ENCODE assay signal across 5 worm cellular contexts in genomic region chrX:16995886-16996283, ce11.
A peak's percentile ranks its signal among the peaks of the same experiment; 100 is the strongest.
TF ChIP-seq lines count a peak whose summit lies in the region.

No protein-coding gene starts in this region.

TF ChIP-seq in whole organism, L1 larva, 84 proteins besides CTCF, POLR2A, EP300 and RAD21:
- TF ChIP-seq lin-35 (GFP tag; optimal IDR thresholded peaks at IDR 0.05; lab: Kevin White, UChicago) (no peak), elt-2 (tag; optimal IDR thresholded peaks at IDR 0.05; lab: Kevin White, UChicago) (peak; percentile 46)

TF ChIP-seq in whole organism, L2 larva, 48 proteins besides CTCF, POLR2A, EP300 and RAD21:
- peak; percentile 77 for TF ChIP-seq fos-1 (tag; optimal IDR thresholded peaks at IDR 0.05; lab: Kevin White, UChicago)
- no peak for TF ChIP-seq mbf-1 (tag; optimal IDR thresholded peaks at IDR 0.05; lab: Kevin White, UChicago)
- TF ChIP-seq crh-2 (tag; optimal IDR thresholded peaks at IDR 0.05; lab: Kevin White, UChicago), result peak; percentile 2

TF ChIP-seq in whole organism, L3 larva, 47 proteins besides CTCF, POLR2A, EP300 and RAD21:
- peak; percentile 70 for TF ChIP-seq elt-2 (tag; optimal IDR thresholded peaks at IDR 0.05; lab: Kevin White, UChicago)
- TF ChIP-seq pha-4 (tag; optimal IDR thresholded peaks at IDR 0.05; lab: Kevin White, UChicago), result peak; percentile 74
- peak; percentile 63 for TF ChIP-seq pqm-1 (tag; optimal IDR thresholded peaks at IDR 0.05; lab: Kevin White, UChicago)
- no peak for TF ChIP-seq ama-1 (optimal IDR thresholded peaks at IDR 0.05; lab: Kevin White, UChicago)

TF ChIP-seq in whole organism, L4 larva, 104 proteins besides CTCF, POLR2A, EP300 and RAD21:
- 0 out of 2 replicates have a peak, but pooled peaks have one; percentile 11 for TF ChIP-seq tra-1 (GFP tag; IDR thresholded peaks at IDR 0.05; lab: Robert Waterston, UW)
- TF ChIP-seq skn-1 (tag; optimal IDR thresholded peaks at IDR 0.05; lab: Kevin White, UChicago), result no peak
- no peak for TF ChIP-seq zip-2 (tag; optimal IDR thresholded peaks at IDR 0.05; lab: Kevin White, UChicago)
- no peak for TF ChIP-seq lin-13 (GFP tag; optimal IDR thresholded peaks at IDR 0.05; lab: Kevin White, UChicago)
- TF ChIP-seq mep-1 (tag; optimal IDR thresholded peaks at IDR 0.05; lab: Kevin White, UChicago), result peak; percentile 7
- TF ChIP-seq nhr-28 (tag; optimal IDR thresholded peaks at IDR 0.05; lab: Kevin White, UChicago), result peak; percentile 34
- TF ChIP-seq fos-1 (tag; optimal IDR thresholded peaks at IDR 0.05; lab: Kevin White, UChicago), result no peak
- peak; percentile 49 for TF ChIP-seq nhr-6 (tag; optimal IDR thresholded peaks at IDR 0.05; lab: Kevin White, UChicago)
- TF ChIP-seq gei-8 (GFP tag; optimal IDR thresholded peaks at IDR 0.05; lab: Kevin White, UChicago), result no peak
- no peak for TF ChIP-seq daf-16 (GFP tag; optimal IDR thresholded peaks at IDR 0.05; lab: Kevin White, UChicago)
- peak; percentile 88 for TF ChIP-seq daf-16 (tag; optimal IDR thresholded peaks at IDR 0.05; lab: Kevin White, UChicago)
- TF ChIP-seq vab-7 (GFP tag; IDR thresholded peaks at IDR 0.05; lab: Robert Waterston, UW), result no peak
- TF ChIP-seq ZK337.2 (GFP tag; IDR thresholded peaks at IDR 0.05; lab: Robert Waterston, UW), result no peak
- peak; percentile 39; the same call in 1 of the 2 replicates for TF ChIP-seq php-3 (GFP tag; IDR thresholded peaks at IDR 0.05; lab: Robert Waterston, UW)
- TF ChIP-seq dve-1 (tag; optimal IDR thresholded peaks at IDR 0.05; lab: Kevin White, UChicago; ENCODE audit: insufficient read depth), result peak; percentile 40
- TF ChIP-seq unc-62 (GFP tag; optimal IDR thresholded peaks at IDR 0.05 in 1 of 2; lab: Kevin White, UChicago), result no peak
- no peak for TF ChIP-seq unc-62 (tag; optimal IDR thresholded peaks at IDR 0.05; lab: Kevin White, UChicago)
- TF ChIP-seq pqm-1 (tag; optimal IDR thresholded peaks at IDR 0.05; lab: Kevin White, UChicago), result peak; percentile 55
- no peak for TF ChIP-seq daf-12 (tag; optimal IDR thresholded peaks at IDR 0.05; lab: Kevin White, UChicago)
- TF ChIP-seq dmd-6 (GFP tag; IDR thresholded peaks at IDR 0.05; lab: Robert Waterston, UW), result peak; percentile 72
- TF ChIP-seq hlh-11 (tag; optimal IDR thresholded peaks at IDR 0.05; lab: Kevin White, UChicago), result peak; percentile 58

TF ChIP-seq in whole organism, young adult, 124 proteins besides CTCF, POLR2A, EP300 and RAD21:
- no peak for TF ChIP-seq ztf-18 (tag; optimal IDR thresholded peaks at IDR 0.05; lab: Kevin White, UChicago)
- no peak for TF ChIP-seq atf-7 (tag; optimal IDR thresholded peaks at IDR 0.05; lab: Kevin White, UChicago)
- no peak for TF ChIP-seq F22D6.2 (tag; optimal IDR thresholded peaks at IDR 0.05; lab: Kevin White, UChicago)
- no peak for TF ChIP-seq mxl-1 (tag; optimal IDR thresholded peaks at IDR 0.05; lab: Kevin White, UChicago)
- TF ChIP-seq T07F8.4 (tag; optimal IDR thresholded peaks at IDR 0.05; lab: Kevin White, UChicago), result no peak
- TF ChIP-seq bed-1 (GFP tag; IDR thresholded peaks at IDR 0.05; lab: Robert Waterston, UW), result no peak
- TF ChIP-seq lin-40 (tag; optimal IDR thresholded peaks at IDR 0.05; lab: Kevin White, UChicago), result no peak
- no peak for TF ChIP-seq ZK185.1 (tag; optimal IDR thresholded peaks at IDR 0.05; lab: Kevin White, UChicago; ENCODE audit: poor library complexity, severe bottlenecking)
- peak; percentile 77 for TF ChIP-seq nhr-80 (tag; optimal IDR thresholded peaks at IDR 0.05; lab: Kevin White, UChicago)
- TF ChIP-seq ztf-26 (tag; optimal IDR thresholded peaks at IDR 0.05; lab: Kevin White, UChicago), result no peak
- no peak for TF ChIP-seq snpc-4 (GFP tag; optimal IDR thresholded peaks at IDR 0.05; lab: Kevin White, UChicago)
- peak in 2 of 4 experiments; percentile 2 to 57 for TF ChIP-seq snpc-4 (tag; optimal IDR thresholded peaks at IDR 0.05; lab: Kevin White, UChicago)
- TF ChIP-seq attf-6 (GFP tag; IDR thresholded peaks at IDR 0.05; lab: Robert Waterston, UW), result no peak
- no peak for TF ChIP-seq snpc-1.3 (tag; optimal IDR thresholded peaks at IDR 0.05; lab: Kevin White, UChicago; ENCODE audit: insufficient read depth)
- TF ChIP-seq tbx-9 (tag; optimal IDR thresholded peaks at IDR 0.05; lab: Kevin White, UChicago; ENCODE audit: borderline replicate concordance), result no peak
- no peak for TF ChIP-seq rcor-1 (GFP tag; IDR thresholded peaks at IDR 0.05; lab: Robert Waterston, UW)
- no peak for TF ChIP-seq ceh-79 (tag; optimal IDR thresholded peaks at IDR 0.05; lab: Kevin White, UChicago)
- no peak for TF ChIP-seq F23B12.7 (tag; optimal IDR thresholded peaks at IDR 0.05; lab: Kevin White, UChicago; ENCODE audit: insufficient read depth)
- no peak for TF ChIP-seq F57C9.4 (tag; optimal IDR thresholded peaks at IDR 0.05; lab: Kevin White, UChicago)
